Worm (Caenorhabditis elegans) whole organism, L2 larva: ENCODE results near the gene obr-2.

Experiments
- C34F6.9 ChIP-seq: fragments of 150-350 bp; optimal IDR thresholded peaks from 2 replicates; lab custom pipeline; 2014; ENCODE audit warnings: missing biosample characterization, missing genetic modification characterization
- F13H6.1 ChIP-seq: sonication (generic microtip); optimal IDR thresholded peaks from 2 replicates; lab custom pipeline; 2016; ENCODE audit warnings: missing genetic modification characterization, missing compliant biosample characterization
- R02D3.7 ChIP-seq: fragments of 150-350 bp; optimal IDR thresholded peaks from 2 replicates; lab custom pipeline; 2014; ENCODE audit warnings: missing biosample characterization, missing genetic modification characterization
- Y55F3AM.14 ChIP-seq: fragments of 200-800 bp; sonication (Bioruptor generic); optimal IDR thresholded peaks from 2 replicates; lab custom pipeline; 2018; ENCODE audit warnings: mild to moderate bottlenecking, missing genetic modification characterization, missing compliant biosample characterization
- ZK546.5 ChIP-seq: sonication (generic microtip); optimal IDR thresholded peaks from 2 replicates; lab custom pipeline; 2017; ENCODE audit warnings: missing biosample characterization, missing genetic modification characterization
- aly-2 ChIP-seq: fragments of 150-350 bp; optimal IDR thresholded peaks from 2 replicates; lab custom pipeline; 2014; ENCODE audit warnings: missing biosample characterization, missing genetic modification characterization
- ama-1 ChIP-seq: fragments of 150-350 bp; optimal IDR thresholded peaks from 2 replicates; lab custom pipeline; 2018; ENCODE audit warnings: inconsistent platforms
- blmp-1 ChIP-seq: sonication (generic microtip); optimal IDR thresholded peaks from 2 replicates; lab custom pipeline; 2017; ENCODE audit warnings: missing genetic modification characterization, mild to moderate bottlenecking, missing compliant biosample characterization, antibody characterized with exemption, moderate library complexity; ENCODE audit not compliant: insufficient read depth
- ceh-82 ChIP-seq: fragments of 150-350 bp; optimal IDR thresholded peaks from 2 replicates; lab custom pipeline; 2014; ENCODE audit warnings: missing biosample characterization, missing genetic modification characterization
- crh-2 ChIP-seq: sonication (generic microtip); optimal IDR thresholded peaks from 2 replicates; lab custom pipeline; 2017; ENCODE audit warnings: missing biosample characterization, missing genetic modification characterization
- dmd-4 ChIP-seq: sonication (generic microtip); optimal IDR thresholded peaks from 2 replicates; lab custom pipeline; 2017; ENCODE audit warnings: missing biosample characterization, missing genetic modification characterization
- egl-27 ChIP-seq: sonication (generic microtip); optimal IDR thresholded peaks from 3 replicates; lab custom pipeline; 2017; ENCODE audit warnings: missing biosample characterization, missing genetic modification reagents, missing genetic modification characterization
- elt-3 ChIP-seq: sonication (generic microtip); optimal IDR thresholded peaks from 2 replicates; lab custom pipeline; 2017; ENCODE audit warnings: missing biosample characterization, missing genetic modification characterization
- fos-1 ChIP-seq: fragments of 150-350 bp; optimal IDR thresholded peaks from 2 replicates; lab custom pipeline; 2014; ENCODE audit warnings: missing biosample characterization, missing genetic modification characterization
- gmeb-1 ChIP-seq: fragments of 150-350 bp; optimal IDR thresholded peaks from 2 replicates; lab custom pipeline; 2014; ENCODE audit warnings: missing biosample characterization, missing genetic modification characterization
- lin-11 ChIP-seq: fragments of 150-350 bp; sonication (generic microtip); optimal IDR thresholded peaks from 2 replicates; lab custom pipeline; 2014; ENCODE audit warnings: missing biosample characterization, missing genetic modification characterization, inconsistent platforms, mixed read lengths
- lin-13 ChIP-seq: fragments of 150-350 bp; optimal IDR thresholded peaks from 2 replicates; lab custom pipeline; 2014; ENCODE audit warnings: missing biosample characterization, missing genetic modification reagents, missing genetic modification characterization
- lin-39 ChIP-seq: fragments of 150-350 bp; optimal IDR thresholded peaks from 2 replicates; lab custom pipeline; 2014; ENCODE audit warnings: missing biosample characterization, missing genetic modification reagents, missing genetic modification characterization
- lsy-2 ChIP-seq, 2 experiments: fragments of 150-350 bp in 1 of 2; sonication (generic microtip) in 1 of 2; optimal IDR thresholded peaks; 2 replicates each; lab custom pipeline; 2014 to 2017; ENCODE audit warnings: missing biosample characterization in 2 of 2, missing genetic modification characterization in 2 of 2
- mbf-1 ChIP-seq: sonication (generic microtip); optimal IDR thresholded peaks from 2 replicates; lab custom pipeline; 2017; ENCODE audit warnings: missing biosample characterization, missing genetic modification characterization
- mdl-1 ChIP-seq, 2 experiments: fragments of 150-350 bp in 1 of 2; sonication (generic microtip) in 1 of 2; optimal IDR thresholded peaks; 2 replicates each; lab custom pipeline; 2017; ENCODE audit warnings: missing biosample characterization in 2 of 2, missing genetic modification characterization in 2 of 2
- nhr-129 ChIP-seq: fragments of 150-350 bp; optimal IDR thresholded peaks from 2 replicates; lab custom pipeline; 2014; ENCODE audit warnings: missing biosample characterization, missing genetic modification characterization
- nhr-23 ChIP-seq: fragments of 150-350 bp; optimal IDR thresholded peaks from 2 replicates; lab custom pipeline; 2014; ENCODE audit warnings: missing biosample characterization, missing genetic modification reagents, missing genetic modification characterization
- nhr-237 ChIP-seq: fragments of 150-350 bp; optimal IDR thresholded peaks from 2 replicates; lab custom pipeline; 2014; ENCODE audit warnings: missing biosample characterization, missing genetic modification characterization
- nhr-25 ChIP-seq: fragments of 150-350 bp; sonication (generic microtip); optimal IDR thresholded peaks from 3 replicates; lab custom pipeline; 2014; ENCODE audit warnings: missing biosample characterization, missing genetic modification characterization
- nhr-6 ChIP-seq: fragments of 150-350 bp; optimal IDR thresholded peaks from 2 replicates; lab custom pipeline; 2014; ENCODE audit warnings: missing biosample characterization, missing genetic modification characterization
- nhr-77 ChIP-seq: fragments of 150-350 bp; optimal IDR thresholded peaks from 2 replicates; lab custom pipeline; 2014; ENCODE audit warnings: missing biosample characterization, missing genetic modification characterization
- peb-1 ChIP-seq: fragments of 150-350 bp; optimal IDR thresholded peaks from 2 replicates; lab custom pipeline; 2014; ENCODE audit warnings: missing biosample characterization, missing genetic modification characterization
- sem-4 ChIP-seq: fragments of 150-350 bp; optimal IDR thresholded peaks from 2 replicates; lab custom pipeline; 2014; ENCODE audit warnings: missing biosample characterization, missing genetic modification reagents, missing genetic modification characterization
- sma-3 ChIP-seq: sonication (generic microtip); optimal IDR thresholded peaks from 2 replicates; lab custom pipeline; 2016; ENCODE audit warnings: missing genetic modification reagents, missing genetic modification characterization, missing compliant biosample characterization
- unc-62 ChIP-seq: fragments of 150-350 bp; optimal IDR thresholded peaks from 2 replicates; lab custom pipeline; 2014; ENCODE audit warnings: missing biosample characterization, missing genetic modification reagents, missing genetic modification characterization
- zag-1 ChIP-seq: fragments of 150-350 bp; optimal IDR thresholded peaks from 2 replicates; lab custom pipeline; 2014; ENCODE audit warnings: missing biosample characterization, missing genetic modification characterization
- ztf-1 ChIP-seq: fragments of 200-800 bp; sonication (Bioruptor generic); conservative IDR thresholded peaks from 2 replicates; pipeline ENCODE4 v1.3.6; 2022; ENCODE audit warnings: missing genetic modification characterization, missing compliant biosample characterization

The obr-2 gene

DNA sequence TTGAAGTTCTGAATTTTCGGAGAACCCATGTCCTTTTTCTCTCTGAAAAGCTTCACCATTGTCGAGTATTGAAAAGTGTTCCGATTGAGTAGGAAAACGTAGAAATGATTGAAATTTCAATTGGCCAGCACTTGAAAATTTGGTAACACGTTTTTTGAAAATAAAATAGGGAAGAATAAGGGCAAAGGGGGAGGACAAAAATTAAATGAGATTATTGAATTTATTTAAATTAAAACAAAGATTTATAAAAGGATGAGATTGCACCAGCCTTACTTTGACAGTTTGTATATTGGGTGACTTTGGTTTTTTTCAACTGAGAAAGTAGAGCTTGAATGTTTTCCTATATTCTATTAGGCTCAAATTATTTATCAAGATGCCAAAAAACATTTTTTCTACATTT, at the start of gene obr-2:
Gene obr-2 (minus strand): TSS at position 101 of the 400 bp plus-strand sequence.
- TF ChIP-seq unc-62 (GFP tag; lab: Kevin White, UChicago) = no peak
- TF ChIP-seq crh-2 (tag; lab: Kevin White, UChicago) = no peak
- no peak for TF ChIP-seq sem-4 (tag; lab: Kevin White, UChicago)

DNA sequence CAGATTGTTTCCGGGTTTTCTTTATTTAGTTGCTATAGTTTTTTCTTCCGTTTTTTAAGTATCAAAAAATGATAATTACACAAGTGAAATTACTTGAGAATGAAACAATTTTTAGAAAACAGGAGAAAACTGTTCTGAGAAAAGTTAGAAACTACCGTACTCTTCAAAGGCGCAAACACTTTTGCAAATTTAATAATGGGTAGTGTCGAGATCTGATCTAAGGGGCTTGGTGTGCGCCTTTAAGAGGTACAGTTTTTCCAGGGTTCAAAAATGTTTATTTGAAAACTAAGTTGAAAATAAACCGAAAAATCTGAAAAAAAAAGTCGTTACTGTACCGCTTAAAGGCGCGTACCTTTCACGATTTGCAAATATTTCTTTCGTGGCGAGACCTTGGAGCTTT, 46.5 kb upstream of the obr-2 start:
- TF ChIP-seq R02D3.7 (tag; lab: Kevin White, UChicago) (no peak), lin-39 (tag; lab: Kevin White, UChicago) (no peak), unc-62 (GFP tag; lab: Kevin White, UChicago) (no peak), nhr-237 (tag; lab: Kevin White, UChicago) (no peak), elt-3 (tag; lab: Kevin White, UChicago) (no peak), sem-4 (tag; lab: Kevin White, UChicago) (no peak), nhr-6 (tag; lab: Kevin White, UChicago) (no peak), lsy-2 (tag; optimal IDR thresholded peaks at IDR 0.05; lab: Kevin White, UChicago) (no peak), Y55F3AM.14 (GFP tag; lab: Kevin White, UChicago) (no peak), peb-1 (tag; lab: Kevin White, UChicago) (no peak), nhr-23 (no peak), ztf-1 (GFP tag; lab: Robert Waterston, UW) (no peak)

- peak; percentile 75 for TF ChIP-seq gmeb-1 (tag; lab: Kevin White, UChicago)
- TF ChIP-seq nhr-129 = peak; percentile 36
- no peak for TF ChIP-seq nhr-77 (tag; lab: Kevin White, UChicago)
- peak; percentile 39 for TF ChIP-seq C34F6.9
- no peak for TF ChIP-seq lin-13
Observed at ce11 chrV:15059534-15059933, 45.5 kb upstream of the obr-2 start, which contains the start of the genes mcm-3 and C25D7.15. Gene mcm-3, minus strand, starts transcription at chrV:15059599. Gene C25D7.15, plus strand, starts transcription at chrV:15059808.

ce11 chrV:15058965-15059364, 44.9 kb upstream of the obr-2 start:
- TF ChIP-seq mbf-1 (tag; lab: Kevin White, UChicago) (no peak), blmp-1 (tag; lab: Kevin White, UChicago) (no peak), C34F6.9 (no peak), ama-1 (lab: Kevin White, UChicago) (no peak), lsy-2 (tag; optimal IDR thresholded peaks at IDR 0.05; lab: Kevin White, UChicago) (no peak), fos-1 (tag; lab: Kevin White, UChicago) (no peak), peb-1 (tag; lab: Kevin White, UChicago) (no peak), F13H6.1 (tag; lab: Kevin White, UChicago) (no peak), lin-13 (no peak), sem-4 (tag; lab: Kevin White, UChicago) (no peak), elt-3 (tag; lab: Kevin White, UChicago) (no peak), sma-3 (GFP tag; lab: Kevin White, UChicago) (no peak), nhr-25 (no peak), Y55F3AM.14 (GFP tag; lab: Kevin White, UChicago) (no peak), egl-27 (tag; lab: Kevin White, UChicago) (no peak), nhr-129 (no peak)

ce11 chrV:15058423-15058822, 44.4 kb upstream of the obr-2 start:
- no peak for TF ChIP-seq zag-1
- TF ChIP-seq lin-11 (tag; lab: Kevin White, UChicago) = no peak
- no peak for TF ChIP-seq sem-4 (tag; lab: Kevin White, UChicago)
- TF ChIP-seq aly-2 = no peak
- TF ChIP-seq dmd-4 (tag; lab: Kevin White, UChicago) = no peak
- TF ChIP-seq blmp-1 (tag; lab: Kevin White, UChicago) = no peak
- no peak for TF ChIP-seq nhr-77 (tag; lab: Kevin White, UChicago)
- TF ChIP-seq nhr-129 = no peak
- no peak for TF ChIP-seq ceh-82
- no peak for TF ChIP-seq ZK546.5 (tag; lab: Kevin White, UChicago)
- no peak for TF ChIP-seq egl-27 (tag; lab: Kevin White, UChicago)
- TF ChIP-seq mdl-1 (tag; optimal IDR thresholded peaks at IDR 0.05; lab: Kevin White, UChicago) = no peak
- no peak for TF ChIP-seq C34F6.9
